Fruit fly (Drosophila melanogaster): ENCODE results near the gene Zasp66.

Gene Zasp66

DNA sequence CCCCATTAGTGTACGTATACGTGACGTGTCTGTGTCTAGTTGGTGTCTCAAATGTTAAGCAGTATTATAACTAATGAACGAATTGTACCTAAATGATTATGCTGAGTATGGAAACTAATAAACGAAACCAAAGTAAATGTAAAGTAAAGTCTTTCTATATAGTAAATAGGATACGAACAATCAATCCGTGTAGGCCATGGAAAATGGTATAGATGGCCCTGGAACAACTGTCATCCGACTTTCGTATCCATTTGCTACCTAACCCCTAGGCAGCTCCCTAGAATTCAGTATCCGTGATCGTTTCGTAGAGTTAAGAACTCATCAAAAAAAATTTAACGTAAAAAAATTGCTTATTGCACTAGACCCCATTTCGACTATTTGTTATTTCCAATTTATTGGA lies 7.2 kb upstream of the Zasp66 start, which contains the start of gene S-Lap1:
Gene S-Lap1, plus strand, starts transcription at position 301 of the 400 bp plus-strand sequence.
- TF ChIP-seq EcR (GFP tag; optimal IDR thresholded peaks at IDR 0.05) (no peak), Dll (optimal IDR thresholded peaks at IDR 0.05) (no peak), CG8478 (optimal IDR thresholded peaks at IDR 0.05) (no peak), psq (optimal IDR thresholded peaks at IDR 0.05) (no peak)

DNA sequence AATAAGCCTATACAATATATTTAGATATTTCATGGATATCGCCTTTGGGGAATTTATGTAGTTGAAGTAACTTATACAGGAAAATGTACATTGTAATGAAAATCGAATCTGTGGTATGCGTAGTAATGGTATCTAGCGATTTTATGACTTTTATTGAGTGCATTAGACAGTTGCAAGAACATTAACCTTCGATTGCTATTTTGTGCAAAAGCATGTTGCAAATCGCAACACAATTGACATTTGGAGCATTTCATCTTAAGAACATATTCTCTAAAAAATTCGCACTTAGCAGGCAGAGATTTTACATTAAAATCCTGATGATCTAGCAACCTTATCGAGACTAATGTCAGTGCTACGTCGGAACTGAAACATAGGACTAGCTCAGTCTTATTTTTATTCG lies 4.6 kb upstream of the Zasp66 start, which contains the start of gene S-Lap2:
Gene S-Lap2, plus strand, starts transcription at position 301 of the 400 bp plus-strand sequence.
- TF ChIP-seq Dll (optimal IDR thresholded peaks at IDR 0.05) (no peak), EcR (GFP tag; optimal IDR thresholded peaks at IDR 0.05) (no peak), psq (optimal IDR thresholded peaks at IDR 0.05) (no peak), pan (optimal IDR thresholded peaks at IDR 0.05) (no peak), CG8478 (optimal IDR thresholded peaks at IDR 0.05) (no peak), usp (GFP tag; optimal IDR thresholded peaks at IDR 0.05) (no peak)

DNA sequence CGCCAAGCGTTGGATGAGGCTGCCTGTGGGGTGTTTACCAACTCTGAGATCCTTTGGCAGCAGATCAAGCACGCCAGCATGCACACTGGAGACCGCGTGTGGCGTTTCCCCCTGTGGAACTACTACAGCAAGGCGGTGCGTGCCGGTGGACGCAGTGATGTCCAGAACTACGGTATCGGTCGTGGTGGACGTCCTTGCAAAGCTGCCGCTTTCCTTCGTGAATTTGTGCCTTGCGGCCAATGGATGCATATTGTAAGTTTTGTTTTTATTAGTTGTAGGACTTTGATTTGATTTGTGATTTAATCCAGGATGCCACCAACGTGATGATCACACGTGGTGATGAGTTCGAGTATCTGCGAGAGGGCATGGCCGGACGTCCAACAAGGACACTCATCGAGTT lies 2.7 kb upstream of the Zasp66 start:
- TF ChIP-seq CG8478 (optimal IDR thresholded peaks at IDR 0.05) (no peak), pan (optimal IDR thresholded peaks at IDR 0.05) (no peak), Dll (optimal IDR thresholded peaks at IDR 0.05) (no peak), EcR (GFP tag; optimal IDR thresholded peaks at IDR 0.05) (no peak), psq (optimal IDR thresholded peaks at IDR 0.05) (no peak), usp (GFP tag; optimal IDR thresholded peaks at IDR 0.05) (no peak)

DNA sequence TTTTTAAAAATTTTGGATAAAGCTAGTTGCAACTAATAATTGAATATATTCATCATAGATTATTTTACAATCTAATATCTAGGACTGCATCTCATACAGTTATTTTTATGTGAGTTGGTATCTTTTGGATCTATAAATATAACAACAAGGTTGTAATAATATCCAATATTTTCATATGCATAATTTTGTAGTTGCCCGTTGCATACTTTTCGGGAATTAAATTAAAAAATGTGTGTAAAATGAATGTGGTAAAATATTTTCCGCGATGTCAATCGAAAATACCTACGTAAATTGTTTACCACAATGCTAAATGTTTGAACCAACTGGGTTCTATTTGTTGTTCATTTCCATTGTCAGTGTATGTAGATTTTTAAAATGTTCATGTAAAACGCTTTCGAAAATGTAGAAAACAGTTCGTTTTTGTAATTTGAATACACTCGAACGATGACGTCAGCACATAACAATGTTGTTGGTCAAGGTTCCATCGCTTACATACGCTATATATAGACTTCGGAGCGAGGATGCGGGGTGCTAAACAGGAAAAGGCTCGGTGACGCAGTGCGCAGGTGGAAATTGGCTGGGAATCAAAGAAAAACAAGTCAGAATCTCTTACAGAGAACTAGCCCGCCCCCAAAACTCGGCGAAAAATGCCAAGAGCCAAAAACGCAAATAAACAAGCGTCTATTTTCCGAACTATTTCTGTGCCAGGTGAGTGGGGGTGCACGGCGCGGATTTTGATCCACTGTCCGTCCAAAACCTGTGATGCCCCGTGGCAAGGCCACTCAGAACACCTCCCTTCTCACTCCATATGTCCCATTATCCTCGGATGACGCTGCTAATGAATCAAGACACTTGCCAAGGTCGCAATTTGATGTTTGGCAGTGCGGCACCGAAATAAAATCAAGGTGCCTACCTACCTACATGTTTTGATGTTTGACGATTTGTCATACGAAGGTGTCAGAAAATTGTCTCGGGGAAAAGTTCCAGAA lies 4.0 kb downstream of the Zasp66 start:
- TF ChIP-seq Dll (optimal IDR thresholded peaks at IDR 0.05) (no peak), pan (optimal IDR thresholded peaks at IDR 0.05) (no peak), EcR (GFP tag; optimal IDR thresholded peaks at IDR 0.05) (no peak), usp (GFP tag; optimal IDR thresholded peaks at IDR 0.05) (no peak), psq (optimal IDR thresholded peaks at IDR 0.05) (no peak), CG8478 (optimal IDR thresholded peaks at IDR 0.05) (no peak)

DNA sequence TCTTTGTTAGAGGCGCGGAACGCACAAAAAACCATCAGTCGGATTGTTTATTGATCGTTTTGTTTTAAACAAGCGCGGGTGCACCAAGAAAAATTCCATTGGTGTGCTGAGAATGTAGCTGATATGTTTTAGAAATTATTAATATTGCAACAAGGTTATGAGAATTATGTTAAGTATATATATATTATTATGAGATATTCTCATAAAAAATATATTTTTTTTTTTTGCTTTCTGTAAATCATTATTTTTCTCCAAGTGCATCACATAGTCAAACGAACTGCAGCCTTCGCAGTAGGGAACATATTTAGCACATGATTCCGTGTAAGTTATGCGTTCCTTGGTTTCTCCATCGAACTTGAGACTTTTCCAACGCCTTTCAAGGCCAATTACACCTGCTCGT lies 4.8 kb downstream of the Zasp66 start:
- no peak for TF ChIP-seq Dll (optimal IDR thresholded peaks at IDR 0.05)
- no peak for TF ChIP-seq EcR (GFP tag; optimal IDR thresholded peaks at IDR 0.05)
- no peak for TF ChIP-seq usp (GFP tag; optimal IDR thresholded peaks at IDR 0.05)
- no peak for TF ChIP-seq CG8478 (optimal IDR thresholded peaks at IDR 0.05)
- no peak for TF ChIP-seq psq (optimal IDR thresholded peaks at IDR 0.05)
- TF ChIP-seq pan (optimal IDR thresholded peaks at IDR 0.05): no peak

DNA sequence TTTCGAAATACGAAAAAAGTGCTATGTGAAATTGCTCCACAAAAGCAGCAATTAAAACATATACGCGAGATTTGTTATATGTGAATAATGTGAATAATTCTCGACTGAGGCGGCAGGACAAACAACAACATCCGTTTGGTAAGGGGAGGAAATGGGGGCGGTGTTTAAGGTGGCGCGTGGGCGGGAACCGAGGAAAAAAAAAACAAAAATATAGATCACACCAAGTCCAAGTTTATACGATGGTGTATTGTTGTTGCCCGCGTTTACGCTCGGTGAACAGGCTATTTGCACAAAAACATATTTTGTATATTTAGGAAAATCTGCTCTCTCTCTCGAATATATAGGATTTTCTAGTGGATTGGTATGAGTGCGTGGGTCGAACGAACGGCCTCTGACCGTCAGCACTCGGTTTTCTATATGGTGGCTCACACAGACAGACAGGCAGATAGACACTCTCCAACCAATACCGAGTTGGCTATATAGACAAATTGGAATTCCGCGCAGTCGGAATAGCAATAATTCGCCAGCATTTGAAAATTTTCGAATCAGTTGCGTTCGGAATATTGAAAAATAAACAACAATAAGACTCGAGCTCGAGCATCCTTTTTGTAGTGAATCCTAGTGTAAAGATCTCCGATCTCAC lies 5.7 kb downstream of the Zasp66 start:
- no peak for TF ChIP-seq EcR (GFP tag; optimal IDR thresholded peaks at IDR 0.05)
- no peak for TF ChIP-seq psq (optimal IDR thresholded peaks at IDR 0.05)
- no peak for TF ChIP-seq pan (optimal IDR thresholded peaks at IDR 0.05)
- no peak for TF ChIP-seq CG8478 (optimal IDR thresholded peaks at IDR 0.05)
- TF ChIP-seq usp (GFP tag; optimal IDR thresholded peaks at IDR 0.05): no peak
- TF ChIP-seq Dll (optimal IDR thresholded peaks at IDR 0.05): no peak

DNA sequence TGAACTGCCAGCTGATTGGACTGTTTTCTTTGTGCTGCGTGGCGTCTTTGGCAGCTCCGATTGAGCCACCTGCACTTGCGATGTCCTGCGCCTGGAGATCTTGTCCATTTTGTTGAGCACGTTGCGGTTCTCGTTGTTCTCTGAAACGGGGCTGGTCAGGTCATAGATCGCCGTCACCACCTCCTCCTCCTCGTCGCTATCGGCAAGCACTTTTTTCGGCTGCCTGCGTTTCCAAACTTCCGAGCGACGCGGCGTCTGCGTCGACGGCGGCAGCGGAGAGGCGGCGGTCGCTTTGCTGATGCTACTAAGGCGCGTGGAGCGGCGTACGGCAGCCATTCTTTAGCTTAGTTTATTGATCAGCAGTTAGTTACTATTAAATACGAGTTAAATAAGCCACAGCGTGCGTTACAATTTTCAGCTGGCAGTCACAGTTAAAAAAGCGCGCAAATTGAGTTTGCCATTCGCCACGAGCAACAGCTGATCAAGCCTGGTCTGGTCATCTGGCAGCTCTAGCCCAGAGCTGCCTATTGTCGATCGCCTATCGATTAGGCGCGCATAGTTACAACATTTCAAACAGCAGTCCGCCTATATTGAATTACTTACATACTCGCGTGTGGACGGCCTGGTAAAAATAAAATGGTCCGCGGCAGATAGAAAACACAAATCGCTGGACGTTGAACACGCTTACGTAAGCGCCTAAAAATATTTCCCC lies 9.6 kb downstream of the Zasp66 start, which contains the start of gene Cdc6:
Gene Cdc6, minus strand, starts transcription at position 456 of the 712 bp plus-strand sequence.
- TF ChIP-seq usp (GFP tag; optimal IDR thresholded peaks at IDR 0.05) (no peak), CG8478 (optimal IDR thresholded peaks at IDR 0.05) (no peak), Dll (optimal IDR thresholded peaks at IDR 0.05) (no peak), EcR (GFP tag; optimal IDR thresholded peaks at IDR 0.05) (no peak), pan (optimal IDR thresholded peaks at IDR 0.05) (no peak), psq (optimal IDR thresholded peaks at IDR 0.05) (no peak)

DNA sequence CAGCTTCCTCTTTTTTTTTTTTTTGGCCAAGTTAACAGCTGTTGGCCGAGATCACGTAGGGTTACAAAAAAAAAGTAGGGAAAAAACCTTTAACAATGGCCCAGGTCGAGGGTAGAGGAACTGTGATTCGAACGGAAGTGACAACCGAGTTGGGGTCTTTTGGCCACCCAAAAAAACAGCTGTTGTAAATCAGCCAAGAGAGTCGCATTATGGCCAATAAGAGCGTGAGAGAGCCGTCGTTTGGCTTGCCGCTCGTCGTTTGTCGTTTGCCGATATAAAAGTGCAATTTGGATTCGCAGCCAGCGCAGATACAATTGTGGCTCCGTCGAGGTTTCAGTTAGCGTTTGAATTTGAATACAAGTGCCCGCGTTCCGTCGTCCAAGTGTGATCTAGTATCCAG lies 16.0 kb downstream of the Zasp66 start, which contains the start of gene Cpr66D:
Gene Cpr66D, plus strand, starts transcription at position 301 of the 400 bp plus-strand sequence.
- TF ChIP-seq psq (optimal IDR thresholded peaks at IDR 0.05): no peak
- no peak for TF ChIP-seq CG8478 (optimal IDR thresholded peaks at IDR 0.05)
- TF ChIP-seq EcR (GFP tag; optimal IDR thresholded peaks at IDR 0.05): no peak
- no peak for TF ChIP-seq usp (GFP tag; optimal IDR thresholded peaks at IDR 0.05)
- TF ChIP-seq pan (optimal IDR thresholded peaks at IDR 0.05): no peak

DNA sequence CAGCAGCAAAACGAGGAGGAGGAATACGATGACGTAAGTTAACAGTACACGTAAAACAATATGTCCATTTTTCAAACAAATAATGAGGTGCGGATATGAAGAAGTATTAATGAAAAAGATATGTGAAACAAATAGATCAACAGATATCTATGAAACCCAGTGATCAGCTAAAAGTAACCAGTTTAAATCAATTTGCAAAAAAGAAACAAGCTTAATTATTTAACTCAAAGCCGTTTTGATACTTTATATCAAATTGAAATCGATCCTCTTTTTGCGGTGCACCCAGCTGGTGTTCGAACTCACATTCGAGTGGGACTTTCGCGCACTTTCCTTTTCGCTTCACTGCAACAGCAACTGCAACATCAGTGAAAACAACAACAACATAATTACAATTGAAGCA lies 16.9 kb downstream of the Zasp66 start:
- TF ChIP-seq psq (optimal IDR thresholded peaks at IDR 0.05): no peak

DNA sequence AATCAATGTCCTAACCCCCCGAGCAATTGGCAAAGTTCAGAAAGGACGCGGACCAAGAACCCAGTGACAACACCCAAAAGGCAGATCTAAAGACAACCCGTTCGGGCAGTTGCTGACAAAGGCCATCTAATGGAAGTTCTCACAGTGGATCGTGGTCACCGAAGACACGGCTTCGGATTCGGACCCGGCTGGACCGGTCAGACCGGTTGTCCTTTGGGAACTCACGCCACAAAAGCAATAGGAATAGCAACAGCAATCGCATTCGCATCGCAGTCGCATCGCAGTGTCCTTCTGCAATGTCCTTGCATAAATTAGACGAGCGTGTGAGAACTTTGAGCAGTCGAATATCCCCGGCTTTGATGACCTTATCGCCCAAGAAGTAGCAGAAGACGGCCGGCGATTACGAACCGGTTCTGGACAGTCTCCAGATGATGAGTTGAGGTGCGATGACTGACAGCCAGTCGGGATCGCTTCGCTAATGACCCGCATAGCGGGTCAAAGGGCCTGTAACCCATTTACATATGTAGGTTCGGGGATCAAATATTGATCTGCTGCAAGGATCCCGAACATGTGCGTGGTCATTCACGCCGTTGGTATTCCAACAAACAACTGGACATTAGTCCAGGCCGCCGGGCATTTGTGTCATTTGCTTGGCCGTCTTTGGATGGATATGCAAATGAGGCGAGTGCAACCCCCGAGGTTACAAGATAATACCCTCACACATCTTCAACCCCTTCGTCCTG lies 19.8 kb downstream of the Zasp66 start:
- TF ChIP-seq Dll (optimal IDR thresholded peaks at IDR 0.05): no peak
- TF ChIP-seq psq (optimal IDR thresholded peaks at IDR 0.05): no peak
- no peak for TF ChIP-seq EcR (GFP tag; optimal IDR thresholded peaks at IDR 0.05)
- no peak for TF ChIP-seq usp (GFP tag; optimal IDR thresholded peaks at IDR 0.05)
- no peak for TF ChIP-seq pan (optimal IDR thresholded peaks at IDR 0.05)
- no peak for TF ChIP-seq CG8478 (optimal IDR thresholded peaks at IDR 0.05)

DNA sequence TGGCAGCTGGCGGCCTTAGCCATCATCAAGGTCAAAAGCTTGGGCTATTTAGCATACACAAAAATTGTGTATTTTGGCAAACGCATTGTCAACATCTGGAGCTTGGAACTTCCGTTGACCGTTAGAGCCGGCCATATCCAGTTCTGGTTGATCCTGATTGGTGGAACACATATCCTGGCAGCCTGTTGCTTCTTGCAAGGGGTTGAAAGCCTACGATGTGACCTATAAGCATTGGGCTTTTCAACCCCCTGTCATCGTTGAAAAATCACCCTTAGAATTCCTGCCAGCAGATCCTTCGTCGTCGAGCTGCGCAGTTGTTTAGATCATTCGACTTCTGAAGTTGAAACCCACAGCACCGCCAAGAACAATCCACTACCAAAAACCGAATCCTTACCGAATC lies 22.6 kb downstream of the Zasp66 start, which contains the start of the genes CG13305 and Pex7:
Gene CG13305, minus strand, starts transcription at position 2 of the 400 bp plus-strand sequence.
Gene Pex7, plus strand, starts transcription at position 325 of the 400 bp plus-strand sequence.
- TF ChIP-seq CG8478 (optimal IDR thresholded peaks at IDR 0.05) (no peak), psq (optimal IDR thresholded peaks at IDR 0.05) (no peak), Dll (optimal IDR thresholded peaks at IDR 0.05) (no peak), EcR (GFP tag; optimal IDR thresholded peaks at IDR 0.05) (no peak), pan (optimal IDR thresholded peaks at IDR 0.05) (no peak), usp (GFP tag; optimal IDR thresholded peaks at IDR 0.05) (no peak)
